Fruit fly (Drosophila melanogaster): Measurements from ENCODE around the gene Abcd3.

- TF ChIP-seq h (optimal IDR thresholded peaks at IDR 0.05) (no peak), insv (optimal IDR thresholded peaks at IDR 0.05) (no peak), Sin3A (optimal IDR thresholded peaks at IDR 0.05) (no peak), psq (optimal IDR thresholded peaks at IDR 0.05) (no peak)
These were observed 32.3 kb upstream of the Abcd3 start, which contains the start of gene CG12531 for dm6 chrX:19717988-19718973.
